Fruit fly (Drosophila melanogaster) whole organism, embryonic: ENCODE results near the gene svr.

Experiments used
- Abd-B ChIP-seq: fragments of 200-800 bp; sonication (Bioruptor generic); optimal IDR thresholded peaks from 2 replicates; lab custom pipeline; 2018; ENCODE audit warnings: missing biosample characterization, mild to moderate bottlenecking, missing genetic modification characterization, moderate library complexity
- BEAF-32 ChIP-seq: fragments of 200-800 bp; sonication (Bioruptor generic); optimal IDR thresholded peaks from 3 replicates; lab custom pipeline; 2017; ENCODE audit warnings: missing biosample characterization, missing genetic modification characterization, mild to moderate bottlenecking, moderate library complexity, missing genetic modification reagents
- BtbVII ChIP-seq: fragments of 200-800 bp; sonication (Bioruptor generic); optimal IDR thresholded peaks from 3 replicates; lab custom pipeline; 2017; ENCODE audit warnings: missing biosample characterization, mild to moderate bottlenecking, missing genetic modification characterization
- CG10274 ChIP-seq: fragments of 200-800 bp; sonication (Bioruptor generic); optimal IDR thresholded peaks from 3 replicates; lab custom pipeline; 2017; ENCODE audit warnings: missing biosample characterization, mild to moderate bottlenecking, missing genetic modification characterization
- CG17186 ChIP-seq: fragments of 200-800 bp; sonication (Bioruptor generic); optimal IDR thresholded peaks from 3 replicates; lab custom pipeline; 2017; ENCODE audit warnings: missing biosample characterization, missing genetic modification reagents, missing genetic modification characterization
- CG17328 ChIP-seq: fragments of 200-800 bp; sonication (Bioruptor generic); IDR thresholded peaks from 2 replicates; pipeline ENCODE4 v1.3.6; 2022; ENCODE audit warnings: missing biosample characterization, missing genetic modification characterization
- CG18599 ChIP-seq: fragments of 200-800 bp; sonication (Bioruptor generic); optimal IDR thresholded peaks from 3 replicates; lab custom pipeline; 2017; ENCODE audit warnings: missing biosample characterization, missing genetic modification characterization, mild to moderate bottlenecking, moderate library complexity, missing genetic modification reagents
- CG32532 ChIP-seq: fragments of 200-800 bp; sonication (Bioruptor generic); IDR thresholded peaks from 2 replicates; pipeline ENCODE4 v1.3.6; 2022; ENCODE audit warnings: missing biosample characterization, missing genetic modification characterization
- CG4328 ChIP-seq: fragments of 200-800 bp; sonication (Bioruptor generic); optimal IDR thresholded peaks from 3 replicates; lab custom pipeline; 2017; ENCODE audit warnings: missing biosample characterization, missing genetic modification reagents, missing genetic modification characterization
- CG4617 ChIP-seq: fragments of 200-800 bp; sonication (Bioruptor generic); optimal IDR thresholded peaks from 3 replicates; lab custom pipeline; 2016; ENCODE audit warnings: missing biosample characterization, missing genetic modification characterization, borderline replicate concordance
- CG6272 ChIP-seq: fragments of 200-800 bp; sonication (Bioruptor generic); IDR thresholded peaks from 2 replicates; pipeline ENCODE4 v1.3.6; 2022; ENCODE audit warnings: missing biosample characterization, missing genetic modification characterization
- CG7357 ChIP-seq: fragments of 200-800 bp; sonication (Bioruptor generic); IDR thresholded peaks from 3 replicates; pipeline ENCODE4 v1.3.6; 2022; ENCODE audit warnings: missing biosample characterization, missing genetic modification characterization
- CG7556 ChIP-seq: fragments of 200-800 bp; sonication (Bioruptor generic); optimal IDR thresholded peaks from 2 replicates; lab custom pipeline; 2017; ENCODE audit warnings: missing biosample characterization, mild to moderate bottlenecking, missing genetic modification characterization
- CG7745 ChIP-seq: fragments of 200-800 bp; sonication (Bioruptor generic); optimal IDR thresholded peaks from 2 replicates; lab custom pipeline; 2018; ENCODE audit warnings: missing biosample characterization, mild to moderate bottlenecking, missing genetic modification characterization, moderate library complexity
- CG8089 ChIP-seq: fragments of 200-800 bp; sonication (Bioruptor generic); optimal IDR thresholded peaks from 3 replicates; lab custom pipeline; 2016; ENCODE audit warnings: missing biosample characterization, missing genetic modification characterization
- Dll ChIP-seq: fragments of 200-800 bp; sonication (Bioruptor generic); IDR thresholded peaks from 4 replicates; pipeline ENCODE4 v1.3.6; 2022; ENCODE audit warnings: missing biosample characterization, missing genetic modification characterization; ENCODE audit not compliant: partially characterized antibody
- Gsc ChIP-seq: fragments of 200-800 bp; sonication (Bioruptor generic); IDR thresholded peaks from 2 replicates; pipeline ENCODE4 v1.3.6; 2022; ENCODE audit warnings: missing biosample characterization, missing genetic modification characterization
- Meics ChIP-seq: fragments of 200-800 bp; sonication (Bioruptor generic); optimal IDR thresholded peaks from 2 replicates; lab custom pipeline; 2017; ENCODE audit warnings: missing biosample characterization, mild to moderate bottlenecking, missing genetic modification characterization
- Neu2 ChIP-seq: fragments of 200-800 bp; sonication (Bioruptor generic); optimal IDR thresholded peaks from 3 replicates; lab custom pipeline; 2016; ENCODE audit warnings: missing biosample characterization, missing genetic modification characterization, borderline replicate concordance
- Nf-YA ChIP-seq: fragments of 200-800 bp; sonication (Bioruptor generic); IDR thresholded peaks from 2 replicates; pipeline ENCODE4 v1.3.6; 2022; ENCODE audit warnings: missing biosample characterization, missing genetic modification characterization
- Rfx ChIP-seq: fragments of 200-800 bp; sonication (Bioruptor generic); IDR thresholded peaks from 2 replicates; pipeline ENCODE4 v1.3.6; 2022; ENCODE audit warnings: missing biosample characterization, missing genetic modification characterization
- Sox102F ChIP-seq: fragments of 200-800 bp; sonication (Bioruptor generic); optimal IDR thresholded peaks from 2 replicates; lab custom pipeline; 2018; ENCODE audit warnings: missing biosample characterization, mild to moderate bottlenecking, missing genetic modification characterization, moderate library complexity
- TFAM ChIP-seq: fragments of 200-800 bp; sonication (Bioruptor generic); optimal IDR thresholded peaks from 2 replicates; lab custom pipeline; 2017; ENCODE audit warnings: missing biosample characterization, missing genetic modification characterization, inconsistent platforms
- Trl ChIP-seq, 3 experiments: fragments of >200 bp in 2 of 3; fragments of 200-800 bp in 1 of 3; sonication (Bioruptor generic) in 1 of 3; optimal IDR thresholded peaks; 2 replicates in 1 of 3; 3 replicates in 2 of 3; lab custom pipeline; 2016 to 2017; ENCODE audit warnings: missing biosample characterization in 1 of 3, missing genetic modification characterization in 1 of 3
- Vsx1 ChIP-seq: fragments of 200-800 bp; sonication (Bioruptor generic); optimal IDR thresholded peaks from 2 replicates; lab custom pipeline; 2017; ENCODE audit warnings: missing biosample characterization, mild to moderate bottlenecking, missing genetic modification characterization, missing genetic modification reagents
- Xrp1 ChIP-seq: fragments of 200-800 bp; sonication (Bioruptor generic); IDR thresholded peaks from 2 replicates; pipeline ENCODE4 v1.3.6; 2022; ENCODE audit warnings: missing biosample characterization, missing genetic modification characterization
- bcd ChIP-seq: fragments of 200-800 bp; sonication (Bioruptor generic); optimal IDR thresholded peaks from 2 replicates; lab custom pipeline; 2017; ENCODE audit warnings: missing biosample characterization, mild to moderate bottlenecking, missing genetic modification characterization
- bowl ChIP-seq: fragments of 200-800 bp; sonication (Bioruptor generic); IDR thresholded peaks from 2 replicates; pipeline ENCODE4 v1.3.6; 2022; ENCODE audit warnings: missing biosample characterization, missing genetic modification characterization
- chinmo ChIP-seq: fragments of 200-800 bp; sonication (Bioruptor generic); IDR thresholded peaks from 4 replicates; pipeline ENCODE4 v1.3.6; 2022; ENCODE audit warnings: missing biosample characterization, missing genetic modification characterization; ENCODE audit not compliant: partially characterized antibody
- dan ChIP-seq: fragments of 200-800 bp; sonication (Bioruptor generic); IDR thresholded peaks from 2 replicates; pipeline ENCODE4 v1.3.6; 2022; ENCODE audit warnings: missing biosample characterization, missing genetic modification characterization
- danr ChIP-seq: fragments of 200-800 bp; sonication (Bioruptor generic); IDR thresholded peaks from 2 replicates; pipeline ENCODE4 v1.3.6; 2022; ENCODE audit warnings: missing biosample characterization, missing genetic modification characterization
- en ChIP-seq: fragments of 200-800 bp; sonication (Bioruptor generic); optimal IDR thresholded peaks from 2 replicates; lab custom pipeline; 2016; ENCODE audit warnings: missing biosample characterization, missing genetic modification characterization
- eve ChIP-seq, 2 experiments: fragments of >200 bp; optimal IDR thresholded peaks; 2 replicates each; lab custom pipeline; 2017; ENCODE audit warnings: missing biosample characterization in 2 of 2, missing genetic modification characterization in 2 of 2
- ewg ChIP-seq: fragments of 200-800 bp; sonication (Bioruptor generic); optimal IDR thresholded peaks from 3 replicates; lab custom pipeline; 2017; ENCODE audit warnings: mild to moderate bottlenecking, missing biosample characterization, missing genetic modification reagents, missing genetic modification characterization
- hkb ChIP-seq, 2 experiments: fragments of 200-800 bp in 1 of 2; fragments of >200 bp in 1 of 2; sonication (Bioruptor generic) in 1 of 2; IDR thresholded peaks in 1 of 2; optimal IDR thresholded peaks in 1 of 2; 2 replicates each; pipeline versions ENCODE4 v1.3.6 to Lab custom; 2017 to 2022; ENCODE audit warnings: missing biosample characterization in 1 of 2, missing genetic modification characterization in 1 of 2
- inv ChIP-seq: fragments of 200-800 bp; sonication (Bioruptor generic); IDR thresholded peaks from 2 replicates; pipeline ENCODE4 v1.3.6; 2022; ENCODE audit warnings: missing biosample characterization, missing genetic modification characterization; ENCODE audit not compliant: partially characterized antibody
- jigr1 ChIP-seq: fragments of 200-800 bp; sonication (Bioruptor generic); IDR thresholded peaks from 3 replicates; pipeline ENCODE4 v1.3.6; 2022; ENCODE audit warnings: missing biosample characterization, missing genetic modification characterization
- lola ChIP-seq, 3 experiments: fragments of >200 bp in 2 of 3; fragments of 200-800 bp in 1 of 3; sonication (Bioruptor generic) in 1 of 3; optimal IDR thresholded peaks; 2 replicates each; lab custom pipeline; 2017 to 2019; ENCODE audit warnings: missing biosample characterization in 3 of 3, missing genetic modification characterization in 3 of 3, mild to moderate bottlenecking in 1 of 3, moderate library complexity in 1 of 3
- oc ChIP-seq: fragments of 200-800 bp; sonication (Bioruptor generic); optimal IDR thresholded peaks from 2 replicates; lab custom pipeline; 2018; ENCODE audit warnings: missing biosample characterization, mild to moderate bottlenecking, missing genetic modification characterization, moderate library complexity
- scrt ChIP-seq: fragments of 200-800 bp; sonication (Bioruptor generic); optimal IDR thresholded peaks from 2 replicates; lab custom pipeline; 2018; ENCODE audit warnings: missing biosample characterization, mild to moderate bottlenecking, missing genetic modification characterization, moderate library complexity
- sd ChIP-seq: fragments of 200-800 bp; sonication (Bioruptor generic); optimal IDR thresholded peaks from 3 replicates; lab custom pipeline; 2018; ENCODE audit warnings: missing biosample characterization, mild to moderate bottlenecking, missing genetic modification characterization, moderate library complexity
- seq ChIP-seq: fragments of 200-800 bp; sonication (Bioruptor generic); IDR thresholded peaks from 2 replicates; pipeline ENCODE4 v1.3.6; 2022; ENCODE audit warnings: missing biosample characterization, missing genetic modification characterization
- slbo ChIP-seq: fragments of 200-800 bp; sonication (Bioruptor generic); IDR thresholded peaks from 2 replicates; pipeline ENCODE4 v1.3.6; 2022; ENCODE audit warnings: missing biosample characterization, missing genetic modification characterization
- sr ChIP-seq: fragments of 200-800 bp; sonication (Bioruptor generic); IDR thresholded peaks from 3 replicates; pipeline ENCODE4 v1.3.6; 2022; ENCODE audit warnings: missing biosample characterization, missing genetic modification characterization
- vnd ChIP-seq: fragments of 200-800 bp; sonication (Bioruptor generic); IDR thresholded peaks from 3 replicates; pipeline ENCODE4 v1.3.6; 2022; ENCODE audit warnings: missing biosample characterization, missing genetic modification characterization; ENCODE audit not compliant: partially characterized antibody
- zen ChIP-seq: fragments of 200-800 bp; sonication (Bioruptor generic); optimal IDR thresholded peaks from 3 replicates; lab custom pipeline; 2018; ENCODE audit warnings: missing biosample characterization, mild to moderate bottlenecking, missing genetic modification characterization, moderate library complexity

svr gene

DNA sequence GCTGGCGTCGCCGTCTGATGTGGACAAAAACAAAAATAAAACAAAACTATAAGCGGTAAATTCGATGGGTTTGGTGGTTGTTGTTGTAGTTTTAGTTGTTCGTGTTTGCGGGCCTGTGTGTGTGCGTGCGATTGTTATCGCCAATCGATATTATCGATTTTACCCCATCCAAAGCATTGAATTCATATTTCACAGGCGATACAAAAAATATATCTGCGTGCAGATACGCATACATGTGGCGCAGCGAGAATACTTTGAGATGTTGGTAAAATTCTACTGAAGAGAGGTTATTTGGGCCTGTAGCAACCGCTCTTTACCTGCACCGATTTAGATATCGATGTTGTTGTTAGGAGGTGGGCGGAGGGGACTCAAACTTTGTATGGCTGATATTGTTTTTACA, 25.4 kb downstream of the svr start (continued):
- TF ChIP-seq bcd (no peak), Nf-YA (GFP tag; lab: Robert Waterston, UW) (no peak), CG6272 (GFP tag; lab: Robert Waterston, UW) (no peak), BEAF-32 (GFP tag; lab: Kevin White, UChicago) (peak; percentile 54), eve (GFP tag; optimal IDR thresholded peaks at IDR 0.05; lab: Kevin White, UChicago) (peak in 1 of 2 experiments; percentile 78), BtbVII (GFP tag; lab: Kevin White, UChicago) (peak; percentile 13), bowl (no peak)

- peak; percentile 69 for TF ChIP-seq oc (tag; lab: Kevin White, UChicago)
- TF ChIP-seq slbo (GFP tag; lab: Robert Waterston, UW): peak; percentile 96
- TF ChIP-seq Xrp1: peak; percentile 86
- peak; percentile 68 for TF ChIP-seq Sox102F (GFP tag; lab: Kevin White, UChicago)
- peak; percentile 95 for TF ChIP-seq CG32532 (GFP tag; lab: Robert Waterston, UW)
- peak; percentile 63 for TF ChIP-seq scrt (GFP tag; lab: Kevin White, UChicago)
- TF ChIP-seq en (GFP tag; lab: Kevin White, UChicago): peak; percentile 77
- peak; percentile 86; the same call in 3 of the 4 replicates for TF ChIP-seq chinmo
- TF ChIP-seq sr (GFP tag; lab: Robert Waterston, UW): peak; percentile 78; the same call in 2 of the 3 replicates
- TF ChIP-seq CG4328 (GFP tag; lab: Kevin White, UChicago): peak; percentile 81
- peak; percentile 82 to 90 for TF ChIP-seq Trl (optimal IDR thresholded peaks at IDR 0.05; lab: Kevin White, UChicago)
- TF ChIP-seq Trl (GFP tag; optimal IDR thresholded peaks at IDR 0.05; lab: Kevin White, UChicago): peak; percentile 93
- no peak for TF ChIP-seq inv
- no peak for TF ChIP-seq dan (GFP tag; lab: Robert Waterston, UW)
- no peak for TF ChIP-seq CG7745 (tag; lab: Kevin White, UChicago)
- TF ChIP-seq hkb (optimal IDR thresholded peaks at IDR 0.05; lab: Kevin White, UChicago): no peak
- peak; percentile 80 for TF ChIP-seq hkb (GFP tag; IDR thresholded peaks at IDR 0.05; lab: Robert Waterston, UW)
- TF ChIP-seq ewg: peak; percentile 66
- peak; percentile 98 for TF ChIP-seq Rfx (GFP tag; lab: Robert Waterston, UW)
- peak; percentile 43 for TF ChIP-seq CG10274 (GFP tag; lab: Kevin White, UChicago)
- peak; percentile 75; the same call in 1 of the 2 replicates for TF ChIP-seq seq
- TF ChIP-seq CG17328: peak; percentile 77
- TF ChIP-seq danr (GFP tag; lab: Robert Waterston, UW): 0 out of 2 replicates have a peak, but pooled peaks have one; percentile 30
- no peak for TF ChIP-seq jigr1 (GFP tag; lab: Robert Waterston, UW)
- TF ChIP-seq CG18599 (GFP tag; lab: Kevin White, UChicago): peak; percentile 94
- TF ChIP-seq Meics (GFP tag; lab: Kevin White, UChicago): peak; percentile 87
- TF ChIP-seq vnd (GFP tag; lab: Robert Waterston, UW): no peak
- peak; percentile 35 for TF ChIP-seq CG7556 (GFP tag; lab: Kevin White, UChicago)
- TF ChIP-seq CG4617: peak; percentile 38
- no peak for TF ChIP-seq Dll (GFP tag; lab: Robert Waterston, UW)
- no peak for TF ChIP-seq CG17186 (GFP tag; lab: Kevin White, UChicago)
- no peak for TF ChIP-seq Neu2
- no peak for TF ChIP-seq zen (tag; lab: Kevin White, UChicago)
- no peak for TF ChIP-seq Abd-B (GFP tag; lab: Kevin White, UChicago)
- peak in 1 of 3 experiments; percentile 4 for TF ChIP-seq lola (GFP tag; optimal IDR thresholded peaks at IDR 0.05; lab: Kevin White, UChicago)
- no peak for TF ChIP-seq CG7357 (GFP tag; lab: Robert Waterston, UW)
- peak; percentile 85 for TF ChIP-seq sd (tag; lab: Kevin White, UChicago)
- TF ChIP-seq CG8089 (GFP tag; lab: Kevin White, UChicago): peak; percentile 53
- TF ChIP-seq Vsx1 (GFP tag; lab: Kevin White, UChicago): peak; percentile 32
- no peak for TF ChIP-seq Gsc
- TF ChIP-seq TFAM: no peak
These were observed 26.3 kb downstream of the svr start for dm6 chrX:522357-523043.
